Worm (Caenorhabditis elegans) whole organism, L3 larva: ENCODE results near the gene F59A6.3.

ENCODE experiments used
- R02D3.7 ChIP-seq: fragments of 150-350 bp; optimal IDR thresholded peaks from 2 replicates; lab custom pipeline; 2014; ENCODE audit warnings: missing biosample characterization, missing genetic modification characterization
- ZK546.5 ChIP-seq: sonication (generic microtip); optimal IDR thresholded peaks from 2 replicates; lab custom pipeline; 2017; ENCODE audit warnings: missing biosample characterization, missing genetic modification characterization
- aly-2 ChIP-seq: fragments of 150-350 bp; optimal IDR thresholded peaks from 2 replicates; lab custom pipeline; 2014; ENCODE audit warnings: missing biosample characterization, missing genetic modification characterization
- ama-1 ChIP-seq: fragments of 150-350 bp; optimal IDR thresholded peaks from 2 replicates; lab custom pipeline; 2018
- ceh-16 ChIP-seq: sonication (generic microtip); optimal IDR thresholded peaks from 2 replicates; lab custom pipeline; 2017; ENCODE audit warnings: missing biosample characterization, missing genetic modification characterization
- ceh-28 ChIP-seq: fragments of 150-350 bp; optimal IDR thresholded peaks from 2 replicates; lab custom pipeline; 2014; ENCODE audit warnings: missing biosample characterization, missing genetic modification reagents, missing genetic modification characterization
- ceh-82 ChIP-seq: fragments of 150-350 bp; optimal IDR thresholded peaks from 2 replicates; lab custom pipeline; 2014; ENCODE audit warnings: missing biosample characterization, missing genetic modification characterization
- ceh-9 ChIP-seq: sonication (generic microtip); optimal IDR thresholded peaks from 2 replicates; lab custom pipeline; 2018; ENCODE audit warnings: missing biosample characterization, missing genetic modification characterization
- daf-12 ChIP-seq: fragments of 150-350 bp; optimal IDR thresholded peaks from 2 replicates; lab custom pipeline; 2014; ENCODE audit warnings: missing biosample characterization, missing genetic modification reagents, missing genetic modification characterization
- egl-27 ChIP-seq: sonication (generic microtip); optimal IDR thresholded peaks from 4 replicates; lab custom pipeline; 2017; ENCODE audit warnings: missing biosample characterization, missing genetic modification reagents, missing genetic modification characterization
- egl-5 ChIP-seq: fragments of 150-350 bp; optimal IDR thresholded peaks from 2 replicates; lab custom pipeline; 2017; ENCODE audit warnings: missing biosample characterization, missing genetic modification reagents, missing genetic modification characterization, inconsistent platforms
- elt-2 ChIP-seq: sonication (generic microtip); optimal IDR thresholded peaks from 2 replicates; lab custom pipeline; 2016; ENCODE audit warnings: missing genetic modification reagents, mild to moderate bottlenecking, missing genetic modification characterization, missing compliant biosample characterization
- elt-3 ChIP-seq, 3 experiments: fragments of 150-350 bp in 1 of 3; sonication (generic microtip) in 2 of 3; optimal IDR thresholded peaks; 2 replicates in 2 of 3; 4 replicates in 1 of 3; lab custom pipeline; 2014 to 2017; ENCODE audit warnings: missing biosample characterization in 3 of 3, missing genetic modification characterization in 3 of 3
- eor-1 ChIP-seq, 2 experiments: fragments of 150-350 bp; optimal IDR thresholded peaks; 2 replicates each; lab custom pipeline; 2014 to 2018; ENCODE audit warnings: missing biosample characterization in 2 of 2, missing genetic modification characterization in 2 of 2
- fkh-10 ChIP-seq: sonication (generic microtip); optimal IDR thresholded peaks from 2 replicates; lab custom pipeline; 2017; ENCODE audit warnings: missing biosample characterization, missing genetic modification reagents, missing genetic modification characterization
- fkh-2 ChIP-seq: fragments of 150-350 bp; optimal IDR thresholded peaks from 2 replicates; lab custom pipeline; 2014; ENCODE audit warnings: missing biosample characterization, missing genetic modification reagents, missing genetic modification characterization
- fos-1 ChIP-seq: fragments of 150-350 bp; optimal IDR thresholded peaks from 2 replicates; lab custom pipeline; 2014; ENCODE audit warnings: missing biosample characterization, missing genetic modification characterization
- hmg-11 ChIP-seq: sonication (generic microtip); optimal IDR thresholded peaks from 2 replicates; lab custom pipeline; 2016; ENCODE audit warnings: missing genetic modification characterization, missing compliant biosample characterization
- jun-1 ChIP-seq: fragments of 150-350 bp; optimal IDR thresholded peaks from 2 replicates; lab custom pipeline; 2014; ENCODE audit warnings: missing biosample characterization, missing genetic modification reagents, missing genetic modification characterization
- lin-15B ChIP-seq: fragments of 150-350 bp; optimal IDR thresholded peaks from 2 replicates; lab custom pipeline; 2014; ENCODE audit warnings: missing biosample characterization, missing genetic modification characterization
- lin-39 ChIP-seq: fragments of 150-350 bp; optimal IDR thresholded peaks from 2 replicates; lab custom pipeline; 2018; ENCODE audit warnings: missing biosample characterization, missing genetic modification reagents, missing genetic modification characterization
- lsy-12 ChIP-seq: sonication (generic microtip); optimal IDR thresholded peaks from 2 replicates; lab custom pipeline; 2016; ENCODE audit warnings: mild to moderate bottlenecking, missing genetic modification characterization, missing compliant biosample characterization
- mml-1 ChIP-seq: fragments of 150-350 bp; sonication (generic microtip); optimal IDR thresholded peaks from 3 replicates; lab custom pipeline; 2014; ENCODE audit warnings: missing biosample characterization, missing genetic modification characterization
- nfya-1 ChIP-seq: sonication (generic microtip); optimal IDR thresholded peaks from 2 replicates; lab custom pipeline; 2017; ENCODE audit warnings: missing genetic modification characterization, mild to moderate bottlenecking, missing compliant biosample characterization, antibody characterized with exemption, moderate library complexity; ENCODE audit not compliant: insufficient read depth
- nhr-11 ChIP-seq: fragments of 150-350 bp; optimal IDR thresholded peaks from 2 replicates; lab custom pipeline; 2014; ENCODE audit warnings: missing biosample characterization, missing genetic modification characterization
- nhr-12 ChIP-seq: fragments of 150-350 bp; optimal IDR thresholded peaks from 2 replicates; lab custom pipeline; 2014; ENCODE audit warnings: missing biosample characterization, missing genetic modification characterization
- nhr-23 ChIP-seq: fragments of 150-350 bp; optimal IDR thresholded peaks from 2 replicates; lab custom pipeline; 2014; ENCODE audit warnings: missing biosample characterization, missing genetic modification reagents, missing genetic modification characterization
- nhr-237 ChIP-seq: fragments of 150-350 bp; optimal IDR thresholded peaks from 2 replicates; lab custom pipeline; 2014; ENCODE audit warnings: missing biosample characterization, missing genetic modification characterization
- nhr-25 ChIP-seq: sonication (generic microtip); optimal IDR thresholded peaks from 2 replicates; lab custom pipeline; 2017; ENCODE audit warnings: missing biosample characterization, missing genetic modification characterization
- nhr-28 ChIP-seq: fragments of 150-350 bp; optimal IDR thresholded peaks from 2 replicates; lab custom pipeline; 2014; ENCODE audit warnings: missing biosample characterization, missing genetic modification characterization
- nhr-67 ChIP-seq: fragments of 150-350 bp; optimal IDR thresholded peaks from 2 replicates; lab custom pipeline; 2014; ENCODE audit warnings: missing biosample characterization, missing genetic modification characterization
- nhr-76 ChIP-seq: fragments of 150-350 bp; sonication (generic microtip); optimal IDR thresholded peaks from 5 replicates; lab custom pipeline; 2014; ENCODE audit warnings: missing biosample characterization, missing genetic modification characterization
- pha-4 ChIP-seq: fragments of 150-350 bp; optimal IDR thresholded peaks from 2 replicates; lab custom pipeline; 2014; ENCODE audit warnings: missing biosample characterization, missing genetic modification reagents, missing genetic modification characterization
- pqm-1 ChIP-seq: fragments of 150-350 bp; optimal IDR thresholded peaks from 2 replicates; lab custom pipeline; 2017; ENCODE audit warnings: missing biosample characterization, missing genetic modification characterization, inconsistent platforms
- sea-2 ChIP-seq: fragments of 150-350 bp; sonication (generic microtip); optimal IDR thresholded peaks from 4 replicates; lab custom pipeline; 2014; ENCODE audit warnings: missing biosample characterization, missing genetic modification reagents, missing genetic modification characterization
- skn-1 ChIP-seq: fragments of 150-350 bp; optimal IDR thresholded peaks from 2 replicates; lab custom pipeline; 2014; ENCODE audit warnings: missing biosample characterization, missing genetic modification characterization
- snpc-4 ChIP-seq: fragments of 150-350 bp; optimal IDR thresholded peaks from 2 replicates; lab custom pipeline; 2014; ENCODE audit warnings: missing biosample characterization, missing genetic modification characterization
- tbx-2 ChIP-seq: sonication (generic microtip); optimal IDR thresholded peaks from 2 replicates; lab custom pipeline; 2016; ENCODE audit warnings: mild to moderate bottlenecking, missing genetic modification characterization, missing compliant biosample characterization
- unc-39 ChIP-seq: sonication (generic microtip); optimal IDR thresholded peaks from 4 replicates; lab custom pipeline; 2017; ENCODE audit warnings: missing biosample characterization, missing genetic modification characterization
- unc-62 ChIP-seq: fragments of 150-350 bp; sonication (generic microtip); optimal IDR thresholded peaks from 4 replicates; lab custom pipeline; 2014; ENCODE audit warnings: missing biosample characterization, missing genetic modification reagents, missing genetic modification characterization
- zag-1 ChIP-seq: fragments of 150-350 bp; optimal IDR thresholded peaks from 2 replicates; lab custom pipeline; 2014; ENCODE audit warnings: missing biosample characterization, missing genetic modification characterization
- ztf-11 ChIP-seq: fragments of 150-350 bp; optimal IDR thresholded peaks from 2 replicates; lab custom pipeline; 2014; ENCODE audit warnings: missing biosample characterization, missing genetic modification characterization

Gene F59A6.3

ce11 chrII:5021518-5021917 lies 13.4 kb downstream of the F59A6.3 start:
- peak in 1 of 3 experiments; percentile 3 for TF ChIP-seq elt-3 (tag; optimal IDR thresholded peaks at IDR 0.05; lab: Kevin White, UChicago)
- TF ChIP-seq lsy-12 (tag; lab: Kevin White, UChicago) = no peak
- peak; percentile 75 for TF ChIP-seq nhr-25 (tag; lab: Kevin White, UChicago)
- TF ChIP-seq, all 47 proteins: peak for 2

ce11 chrII:5022381-5022855 lies 14.3 kb downstream of the F59A6.3 start, which contains the start of the genes nsy-1 and F59A6.13:
Gene nsy-1 (plus strand): TSS chrII:5022757.
Gene F59A6.13 (plus strand): TSS chrII:5022805.
- TF ChIP-seq pha-4 = peak; percentile 11
- no peak for TF ChIP-seq fkh-10 (GFP tag; lab: Kevin White, UChicago)
- peak; percentile 60 for TF ChIP-seq pqm-1 (tag; lab: Kevin White, UChicago)
- TF ChIP-seq elt-2 (tag; lab: Kevin White, UChicago) = peak; percentile 98

DNA sequence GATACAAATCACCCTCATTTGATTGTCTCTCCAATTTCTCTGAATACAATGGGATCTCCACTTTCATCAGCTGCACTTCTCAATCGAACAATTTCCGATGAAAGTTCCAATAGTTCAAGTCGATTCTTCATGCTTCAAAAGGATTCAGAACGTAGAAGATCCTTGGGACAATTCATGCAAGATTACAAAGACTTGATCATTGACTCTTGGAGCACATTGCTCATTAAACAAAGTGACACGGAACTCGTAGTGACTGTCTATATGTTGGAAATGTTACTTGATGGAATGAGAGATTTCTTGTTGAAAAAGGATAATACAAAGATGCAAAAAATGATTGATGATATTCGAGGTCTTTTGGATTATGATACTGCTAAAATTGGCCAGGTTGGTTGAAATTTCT lies 19.8 kb downstream of the F59A6.3 start:
- TF ChIP-seq egl-5 (no peak), elt-2 (tag; lab: Kevin White, UChicago) (no peak), nhr-12 (no peak)

DNA sequence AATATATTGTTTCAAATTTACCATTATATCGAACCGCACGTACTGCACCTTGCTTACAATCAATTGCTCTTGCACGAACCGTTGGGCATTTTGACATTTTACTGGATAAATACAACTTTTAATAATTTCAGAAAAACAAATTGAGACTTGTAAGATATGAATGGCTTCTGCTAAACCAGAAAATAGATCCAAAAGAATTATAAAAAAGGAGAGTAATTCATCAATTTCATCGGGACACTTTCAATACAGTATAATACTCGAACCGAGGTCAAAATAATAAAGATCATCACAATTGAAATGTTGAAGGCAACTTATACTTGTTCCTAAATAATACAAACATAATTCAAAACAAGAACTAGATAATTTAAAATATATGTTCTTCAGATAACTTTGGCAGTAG lies 23.5 kb downstream of the F59A6.3 start, which contains the start of gene wdr-83:
wdr-83 (minus strand) TSS at position 101 of the 400 bp plus-strand sequence.
- TF ChIP-seq unc-39 = no peak
- no peak for TF ChIP-seq ceh-9 (tag; lab: Kevin White, UChicago)
- no peak for TF ChIP-seq pqm-1 (tag; lab: Kevin White, UChicago)
- no peak for TF ChIP-seq fkh-2 (tag; lab: Kevin White, UChicago)
- no peak for TF ChIP-seq pha-4
- TF ChIP-seq nhr-76 = no peak
- TF ChIP-seq ceh-82 (tag; lab: Kevin White, UChicago) = no peak
- no peak for TF ChIP-seq nhr-237 (tag; lab: Kevin White, UChicago)
- TF ChIP-seq snpc-4 (tag; lab: Kevin White, UChicago) = no peak
- no peak for TF ChIP-seq nhr-25 (tag; lab: Kevin White, UChicago)
- no peak for TF ChIP-seq unc-62 (GFP tag; lab: Kevin White, UChicago)
- no peak for TF ChIP-seq mml-1 (tag; lab: Kevin White, UChicago)
- TF ChIP-seq aly-2 = no peak
- TF ChIP-seq ceh-28 (tag; lab: Kevin White, UChicago) = no peak
- no peak for TF ChIP-seq elt-2 (tag; lab: Kevin White, UChicago)
- no peak for TF ChIP-seq lin-15B

- TF ChIP-seq elt-3 (tag; optimal IDR thresholded peaks at IDR 0.05; lab: Kevin White, UChicago) = no peak
- TF ChIP-seq pha-4 = peak; percentile 38
- no peak for TF ChIP-seq nhr-237 (tag; lab: Kevin White, UChicago)
- no peak for TF ChIP-seq ceh-16
- no peak for TF ChIP-seq mml-1 (tag; lab: Kevin White, UChicago)
- TF ChIP-seq sea-2 (GFP tag; lab: Kevin White, UChicago) = no peak
- no peak for TF ChIP-seq nhr-76
- TF ChIP-seq snpc-4 (tag; lab: Kevin White, UChicago) = peak; percentile 30
- TF ChIP-seq ceh-82 (tag; lab: Kevin White, UChicago) = peak; percentile 29
- TF ChIP-seq egl-27 (tag; lab: Kevin White, UChicago) = peak; percentile 46
- TF ChIP-seq nhr-25 (tag; lab: Kevin White, UChicago) = peak; percentile 40
- TF ChIP-seq hmg-11 (tag; lab: Kevin White, UChicago) = peak; percentile 89
- TF ChIP-seq zag-1 = no peak
- no peak for TF ChIP-seq nhr-11
- TF ChIP-seq ZK546.5 (tag; lab: Kevin White, UChicago) = no peak
- no peak for TF ChIP-seq unc-62 (GFP tag; lab: Kevin White, UChicago)
- TF ChIP-seq pqm-1 (tag; lab: Kevin White, UChicago) = peak; percentile 17
- TF ChIP-seq lin-39 (tag; lab: Kevin White, UChicago) = peak; percentile 58
- TF ChIP-seq ceh-9 (tag; lab: Kevin White, UChicago) = no peak
- TF ChIP-seq eor-1 (tag; optimal IDR thresholded peaks at IDR 0.05; lab: Kevin White, UChicago) = no peak
- no peak for TF ChIP-seq ceh-28 (tag; lab: Kevin White, UChicago)
- peak; percentile 87 for TF ChIP-seq elt-2 (tag; lab: Kevin White, UChicago)
- peak; percentile 29 for TF ChIP-seq R02D3.7 (tag; lab: Kevin White, UChicago)
- peak; percentile 35 for TF ChIP-seq jun-1 (tag; lab: Kevin White, UChicago)
- TF ChIP-seq skn-1 = no peak
- TF ChIP-seq lin-15B = peak; percentile 34
- no peak for TF ChIP-seq daf-12 (tag; lab: Kevin White, UChicago)
- no peak for TF ChIP-seq fos-1 (tag; lab: Kevin White, UChicago)
- TF ChIP-seq fkh-2 (tag; lab: Kevin White, UChicago) = no peak
- no peak for TF ChIP-seq nhr-12
- TF ChIP-seq aly-2 = no peak
- no peak for TF ChIP-seq nhr-67 (tag; lab: Kevin White, UChicago)
- peak; percentile 19 for TF ChIP-seq tbx-2
- TF ChIP-seq unc-39 = no peak
- TF ChIP-seq lsy-12 (tag; lab: Kevin White, UChicago) = peak; percentile 73
- TF ChIP-seq ama-1 = no peak
- TF ChIP-seq ztf-11 (tag; lab: Kevin White, UChicago) = no peak
- peak; percentile 57 for TF ChIP-seq nfya-1 (tag; lab: Kevin White, UChicago)
- TF ChIP-seq nhr-28 (tag; lab: Kevin White, UChicago) = no peak
- TF ChIP-seq fkh-10 (GFP tag; lab: Kevin White, UChicago) = no peak
- no peak for TF ChIP-seq nhr-23 (tag; lab: Kevin White, UChicago)
Observed at ce11 chrII:5032669-5033068, 24.5 kb downstream of the F59A6.3 start.
